Worm (Caenorhabditis elegans): ENCODE results near the gene ttx-1.

DNA sequence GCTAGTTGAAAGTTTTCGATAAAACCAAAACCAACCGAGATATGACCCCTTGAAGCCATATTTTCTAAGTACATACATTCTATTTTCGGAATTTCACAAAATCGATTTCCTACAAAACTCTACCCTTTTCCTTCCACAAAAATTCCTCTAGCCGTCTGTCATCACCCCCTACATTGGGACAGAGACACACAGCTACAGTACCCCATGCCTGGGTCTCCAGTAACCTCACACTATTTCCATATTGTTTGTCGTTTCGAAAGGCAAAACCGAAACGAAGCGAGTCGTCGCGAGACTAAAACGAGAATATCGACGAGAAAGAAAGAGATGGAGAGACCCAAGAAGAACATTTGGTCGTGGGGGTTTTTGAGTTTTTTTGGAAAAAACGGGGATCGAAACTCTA is 4.4 kb upstream of the ttx-1 start:
- TF ChIP-seq W03F9.2 (tag; optimal IDR thresholded peaks at IDR 0.05) (no peak), dao-5 (tag; optimal IDR thresholded peaks at IDR 0.05) (no peak)

All from whole organism, L4/young adult.